Fruit fly (Drosophila melanogaster) whole organism, wandering third instar larva: ENCODE results near the gene ScsbetaA.
A peak's percentile ranks its signal among the peaks of the same experiment; 100 is the strongest.

Source experiments
- Abd-B ChIP-seq: fragments of >200 bp; optimal IDR thresholded peaks from 2 replicates; lab custom pipeline; 2017; ENCODE audit warnings: missing biosample characterization, missing genetic modification characterization
- CG32264 ChIP-seq: fragments of 200-800 bp; sonication (Bioruptor generic); optimal IDR thresholded peaks from 2 replicates; lab custom pipeline; 2016; ENCODE audit warnings: missing biosample characterization, missing genetic modification characterization
- CG9705 ChIP-seq: fragments of 200-800 bp; sonication (Bioruptor generic); optimal IDR thresholded peaks from 2 replicates; lab custom pipeline; 2018; ENCODE audit warnings: missing biosample characterization, mild to moderate bottlenecking, missing genetic modification characterization
- CrebA ChIP-seq: fragments of 200-800 bp; sonication (Bioruptor generic); optimal IDR thresholded peaks from 2 replicates; lab custom pipeline; 2016; ENCODE audit warnings: missing biosample characterization, mild to moderate bottlenecking, missing genetic modification characterization, borderline replicate concordance
- Dfd ChIP-seq: fragments of >200 bp; optimal IDR thresholded peaks from 2 replicates; lab custom pipeline; 2017; ENCODE audit warnings: missing biosample characterization, missing genetic modification characterization
- Dif ChIP-seq: fragments of 200-275, 200-300 bp; sonication (Bioruptor generic); optimal IDR thresholded peaks from 2 replicates; lab custom pipeline; 2018; ENCODE audit warnings: missing biosample characterization, missing genetic modification characterization; ENCODE audit not compliant: partially characterized antibody
- GATAd ChIP-seq: sonication (Bioruptor generic); optimal IDR thresholded peaks from 2 replicates; lab custom pipeline; 2016; ENCODE audit warnings: missing biosample characterization, missing genetic modification characterization
- HLH106 ChIP-seq: fragments of 200-800 bp; optimal IDR thresholded peaks from 3 replicates; lab custom pipeline; 2019; ENCODE audit warnings: missing biosample characterization, mild to moderate bottlenecking, missing genetic modification characterization, moderate library complexity
- Hnf4 ChIP-seq: fragments of 200-800 bp; sonication (Bioruptor generic); optimal IDR thresholded peaks from 2 replicates; lab custom pipeline; 2016; ENCODE audit warnings: missing biosample characterization, mild to moderate bottlenecking, missing genetic modification characterization
- Hr83 ChIP-seq: fragments of 200-300 bp; sonication (Bioruptor generic); optimal IDR thresholded peaks from 2 replicates; lab custom pipeline; 2016; ENCODE audit warnings: missing biosample characterization, mild to moderate bottlenecking, missing genetic modification characterization, moderate library complexity; ENCODE audit not compliant: poor library complexity, severe bottlenecking
- Jra ChIP-seq: sonication (Bioruptor generic); optimal IDR thresholded peaks from 2 replicates; lab custom pipeline; 2016; ENCODE audit warnings: missing biosample characterization, missing genetic modification characterization
- Mio ChIP-seq: sonication (Bioruptor generic); optimal IDR thresholded peaks from 2 replicates; lab custom pipeline; 2016; ENCODE audit warnings: missing biosample characterization, missing genetic modification characterization
- Myc ChIP-seq: fragments of >200 bp; optimal IDR thresholded peaks from 2 replicates; lab custom pipeline; 2017
- N ChIP-seq: fragments of >200 bp; optimal IDR thresholded peaks from 2 replicates; lab custom pipeline; 2018; ENCODE audit warnings: missing biosample characterization, missing external identifiers, missing genetic modification characterization
- OdsH ChIP-seq: fragments of 200-800 bp; sonication (Bioruptor generic); optimal IDR thresholded peaks from 2 replicates; lab custom pipeline; 2016; ENCODE audit warnings: missing biosample characterization, mild to moderate bottlenecking, missing genetic modification characterization
- Rel ChIP-seq, 2 experiments: fragments of 200-800 bp; sonication (Bioruptor generic) in 1 of 2; optimal IDR thresholded peaks; 2 replicates in 1 of 2; 3 replicates in 1 of 2; lab custom pipeline; 2016 to 2019; ENCODE audit warnings: mild to moderate bottlenecking in 2 of 2, missing biosample characterization in 2 of 2, missing genetic modification characterization in 2 of 2, moderate library complexity in 1 of 2
- Sp1 ChIP-seq: fragments of 200-800 bp; sonication (Bioruptor generic); optimal IDR thresholded peaks from 3 replicates; lab custom pipeline; 2019; ENCODE audit warnings: missing biosample characterization, mild to moderate bottlenecking, missing genetic modification characterization, moderate library complexity
- br ChIP-seq: fragments of 200-800 bp; sonication (Bioruptor generic); optimal IDR thresholded peaks from 2 replicates; lab custom pipeline; 2016; ENCODE audit warnings: missing biosample characterization, missing genetic modification characterization
- brk ChIP-seq: fragments of 200-800 bp; sonication (Bioruptor generic); optimal IDR thresholded peaks from 2 replicates; lab custom pipeline; 2016; ENCODE audit warnings: missing biosample characterization, mild to moderate bottlenecking, missing genetic modification characterization
- dl ChIP-seq, 2 experiments: fragments of 175-275, 200-275 bp in 1 of 2; fragments of 200-275 bp in 1 of 2; sonication (Bioruptor generic); optimal IDR thresholded peaks; lab custom pipeline; 2018; ENCODE audit warnings: mild to moderate bottlenecking in 2 of 2, missing biosample characterization in 2 of 2, missing genetic modification characterization in 2 of 2, moderate library complexity in 2 of 2; ENCODE audit not compliant: partially characterized antibody in 2 of 2, insufficient read depth in 1 of 2
- dmrt93B ChIP-seq: fragments of 200-800 bp; sonication (Bioruptor generic); optimal IDR thresholded peaks from 2 replicates; lab custom pipeline; 2018; ENCODE audit warnings: missing biosample characterization, mild to moderate bottlenecking, missing genetic modification characterization
- dsf ChIP-seq: sonication (Bioruptor generic); optimal IDR thresholded peaks from 2 replicates; lab custom pipeline; 2016; ENCODE audit warnings: missing biosample characterization, missing genetic modification characterization, borderline replicate concordance
- ey ChIP-seq: fragments of 200-800 bp; sonication (Bioruptor generic); optimal IDR thresholded peaks from 2 replicates; lab custom pipeline; 2016; ENCODE audit warnings: missing biosample characterization, missing genetic modification characterization
- foxo ChIP-seq, 2 experiments: fragments of 200-800 bp; sonication (Bioruptor generic); optimal IDR thresholded peaks; 2 replicates in 1 of 2; 3 replicates in 1 of 2; lab custom pipeline; 2016 to 2017; ENCODE audit warnings: missing biosample characterization in 2 of 2, missing genetic modification characterization in 2 of 2
- fru ChIP-seq: fragments of 200-800 bp; sonication (Bioruptor generic); optimal IDR thresholded peaks from 3 replicates; lab custom pipeline; 2016; ENCODE audit warnings: missing biosample characterization, mild to moderate bottlenecking, missing genetic modification characterization
- h ChIP-seq: fragments of 200-800 bp; sonication (Bioruptor generic); optimal IDR thresholded peaks from 3 replicates; lab custom pipeline; 2016; ENCODE audit warnings: missing biosample characterization, mild to moderate bottlenecking, missing genetic modification characterization
- jim ChIP-seq: fragments of 175-275, 200-325 bp; sonication (Bioruptor generic); optimal IDR thresholded peaks from 2 replicates; lab custom pipeline; 2016; ENCODE audit warnings: missing biosample characterization, mild to moderate bottlenecking, missing genetic modification characterization
- psq ChIP-seq: fragments of 200-800 bp; sonication (Bioruptor generic); optimal IDR thresholded peaks from 3 replicates; lab custom pipeline; 2017; ENCODE audit warnings: missing biosample characterization, mild to moderate bottlenecking, missing genetic modification characterization, moderate library complexity
- rgr ChIP-seq: fragments of 200-800 bp; sonication (Bioruptor generic); optimal IDR thresholded peaks from 3 replicates; lab custom pipeline; 2016; ENCODE audit warnings: missing biosample characterization, mild to moderate bottlenecking, missing genetic modification characterization
- sage ChIP-seq: fragments of 200-800 bp; sonication (Bioruptor generic); optimal IDR thresholded peaks from 2 replicates; lab custom pipeline; 2016; ENCODE audit warnings: missing biosample characterization, mild to moderate bottlenecking, missing genetic modification characterization
- sv ChIP-seq: fragments of 200-800 bp; sonication (Bioruptor generic); optimal IDR thresholded peaks from 3 replicates; lab custom pipeline; 2016; ENCODE audit warnings: missing biosample characterization, missing genetic modification characterization
- tai ChIP-seq: sonication (Bioruptor generic); optimal IDR thresholded peaks from 2 replicates; lab custom pipeline; 2016; ENCODE audit warnings: missing biosample characterization, missing genetic modification characterization
- woc ChIP-seq: sonication (Bioruptor generic); optimal IDR thresholded peaks from 2 replicates; lab custom pipeline; 2016; ENCODE audit warnings: missing biosample characterization, mild to moderate bottlenecking, missing genetic modification characterization

ScsbetaA gene

DNA sequence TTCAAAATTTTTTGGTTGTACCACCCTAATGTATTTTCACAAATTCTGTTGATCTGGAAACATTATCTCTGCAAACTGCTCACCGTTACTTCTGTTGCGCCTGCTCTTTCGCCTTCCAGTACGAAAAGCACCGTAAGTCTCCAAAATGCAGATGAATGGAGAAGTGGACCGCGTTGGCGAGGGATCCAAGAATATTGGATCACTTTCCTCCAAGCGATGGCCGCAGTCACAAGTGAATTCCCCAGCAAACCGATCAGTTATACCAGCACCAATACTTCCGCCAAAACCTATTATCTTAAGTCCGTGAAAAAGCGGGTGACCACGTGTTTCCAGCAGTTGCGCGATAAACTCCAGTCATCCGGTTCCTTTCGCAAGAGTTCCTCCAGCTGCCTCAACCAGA is 3.6 kb upstream of the ScsbetaA start, which contains the start of gene osk:
osk (plus strand) TSS at position 197 of the 400 bp plus-strand sequence.
- TF ChIP-seq CG32264 (no peak), Sp1 (GFP tag; lab: Kevin White, UChicago) (no peak), Dfd (GFP tag; lab: Kevin White, UChicago) (no peak), HLH106 (no peak), Rel (GFP tag; optimal IDR thresholded peaks at IDR 0.05; lab: Kevin White, UChicago) (no peak), Rel (tag; optimal IDR thresholded peaks at IDR 0.05; lab: Kevin White, UChicago) (no peak), br (GFP tag; lab: Kevin White, UChicago) (no peak), Hr83 (GFP tag; lab: Kevin White, UChicago) (no peak), jim (GFP tag; lab: Kevin White, UChicago) (no peak), rgr (GFP tag; lab: Kevin White, UChicago) (no peak), dl (GFP tag; optimal IDR thresholded peaks at IDR 0.05; lab: Kevin White, UChicago; ENCODE audit: insufficient read depth in 1 of 2, partially characterized antibody in 2 of 2) (no peak), N (GFP tag; lab: Kevin White, UChicago) (no peak), Dif (no peak)

DNA sequence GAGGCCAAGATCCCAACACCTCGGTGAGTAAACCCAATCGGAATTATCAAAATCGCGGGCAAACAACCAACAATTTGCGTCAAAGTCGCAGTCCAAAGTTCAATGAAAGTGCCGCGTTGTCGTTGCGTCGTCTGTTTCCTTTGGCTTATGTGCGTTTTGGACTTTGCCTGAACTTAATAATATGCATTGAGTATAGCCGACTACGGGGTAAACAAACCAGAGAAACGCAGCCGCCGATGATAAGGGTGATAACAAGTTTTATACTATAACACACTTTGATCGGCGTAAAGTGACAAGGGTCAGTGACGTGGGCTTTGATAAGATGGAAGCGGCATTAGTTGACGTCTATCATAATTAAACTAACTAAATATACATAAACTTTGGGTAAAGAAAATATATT is 1.2 kb downstream of the ScsbetaA start:
- TF ChIP-seq jim (GFP tag; lab: Kevin White, UChicago) (no peak), Myc (no peak), foxo (GFP tag; optimal IDR thresholded peaks at IDR 0.05; lab: Kevin White, UChicago) (no peak), OdsH (GFP tag; lab: Kevin White, UChicago) (no peak), Mio (GFP tag; lab: Kevin White, UChicago) (no peak), CG9705 (GFP tag; lab: Kevin White, UChicago) (no peak), Dfd (GFP tag; lab: Kevin White, UChicago) (no peak), rgr (GFP tag; lab: Kevin White, UChicago) (no peak), CrebA (GFP tag; lab: Kevin White, UChicago) (no peak), Sp1 (GFP tag; lab: Kevin White, UChicago) (peak; percentile 2), Hnf4 (GFP tag; lab: Kevin White, UChicago) (peak; percentile 87), brk (GFP tag; lab: Kevin White, UChicago) (no peak)
- TF ChIP-seq, all 38 proteins: peak for 2

DNA sequence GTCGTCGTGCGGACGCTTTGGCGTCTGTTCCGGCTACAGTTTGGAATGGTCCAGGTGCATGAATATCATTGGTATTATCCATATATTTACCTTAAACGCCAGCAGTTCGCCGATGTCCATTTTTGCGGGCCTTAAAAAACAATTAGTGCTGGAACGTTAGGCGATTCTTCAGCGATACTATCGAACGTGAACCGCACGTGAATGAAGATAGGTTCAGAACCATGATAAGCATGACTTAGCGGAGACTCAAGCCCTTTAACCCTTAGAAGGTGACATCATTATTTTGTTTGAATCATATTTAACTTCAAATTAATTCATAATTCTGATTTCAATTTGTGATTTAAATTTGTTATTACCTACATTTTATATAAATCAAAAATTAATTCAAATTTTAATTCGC is 6.3 kb downstream of the ScsbetaA start, which contains the start of gene CG11964:
CG11964 (minus strand) TSS at position 155 of the 400 bp plus-strand sequence.
- TF ChIP-seq foxo (GFP tag; optimal IDR thresholded peaks at IDR 0.05; lab: Kevin White, UChicago) = peak in 1 of 2 experiments; percentile 52
- TF ChIP-seq sage (GFP tag; lab: Kevin White, UChicago) = peak; percentile 25
- no peak for TF ChIP-seq GATAd (GFP tag; lab: Kevin White, UChicago)
- TF ChIP-seq Sp1 (GFP tag; lab: Kevin White, UChicago) = no peak
- no peak for TF ChIP-seq Jra (GFP tag; lab: Kevin White, UChicago)
- TF ChIP-seq Dfd (GFP tag; lab: Kevin White, UChicago) = no peak
- peak; percentile 48 for TF ChIP-seq HLH106
- peak; percentile 71 for TF ChIP-seq Hnf4 (GFP tag; lab: Kevin White, UChicago)
- no peak for TF ChIP-seq Rel (GFP tag; optimal IDR thresholded peaks at IDR 0.05; lab: Kevin White, UChicago)
- TF ChIP-seq Rel (tag; optimal IDR thresholded peaks at IDR 0.05; lab: Kevin White, UChicago) = peak; percentile 21
- TF ChIP-seq rgr (GFP tag; lab: Kevin White, UChicago) = peak; percentile 47
- TF ChIP-seq woc (GFP tag; lab: Kevin White, UChicago) = peak; percentile 91
- TF ChIP-seq Dif = no peak
- peak; percentile 19 for TF ChIP-seq fru (GFP tag; lab: Kevin White, UChicago)
- TF ChIP-seq Myc = peak; percentile 35
- peak; percentile 65 for TF ChIP-seq h (GFP tag; lab: Kevin White, UChicago)
- no peak for TF ChIP-seq dmrt93B
- TF ChIP-seq dsf = no peak
- TF ChIP-seq brk (GFP tag; lab: Kevin White, UChicago) = no peak
- no peak for TF ChIP-seq OdsH (GFP tag; lab: Kevin White, UChicago)
- peak; percentile 77 for TF ChIP-seq Hr83 (GFP tag; lab: Kevin White, UChicago)
- no peak for TF ChIP-seq CG9705 (GFP tag; lab: Kevin White, UChicago)
- TF ChIP-seq sv (GFP tag; lab: Kevin White, UChicago) = peak; percentile 63
- TF ChIP-seq jim (GFP tag; lab: Kevin White, UChicago) = no peak
- peak; percentile 21 for TF ChIP-seq psq (GFP tag; lab: Kevin White, UChicago)
- TF ChIP-seq Abd-B (GFP tag; lab: Kevin White, UChicago) = no peak
- no peak for TF ChIP-seq CrebA (GFP tag; lab: Kevin White, UChicago)
- TF ChIP-seq tai = peak; percentile 65
- peak; percentile 21 for TF ChIP-seq br (GFP tag; lab: Kevin White, UChicago)
- peak; percentile 14 for TF ChIP-seq ey (GFP tag; lab: Kevin White, UChicago)
- TF ChIP-seq, all 38 proteins: peak for 16
